Worm (Caenorhabditis elegans) whole organism, young adult: ENCODE measurements around the gene nhr-260.

Experiments used
- C06A6.2 ChIP-seq: fragments of 200-800 bp; sonication (Bioruptor generic); conservative IDR thresholded peaks from 2 replicates; pipeline ENCODE4 v1.3.6; 2022; ENCODE audit warnings: missing genetic modification characterization, missing compliant biosample characterization
- F55B11.4 ChIP-seq: sonication (generic microtip); optimal IDR thresholded peaks from 2 replicates; lab custom pipeline; 2016; ENCODE audit warnings: missing compliant biosample characterization, missing genetic modification characterization, borderline replicate concordance; ENCODE audit not compliant: insufficient read depth
- K11D2.4 ChIP-seq: fragments of 200-800 bp; sonication (Bioruptor generic); IDR thresholded peaks from 2 replicates; pipeline ENCODE4 v1.3.6; 2022; ENCODE audit warnings: missing genetic modification reagents, missing genetic modification characterization, missing compliant biosample characterization
- Y53F4B.3 ChIP-seq: fragments of 200-800 bp; sonication (Bioruptor generic); IDR thresholded peaks from 2 replicates; pipeline ENCODE4 v1.3.6; 2022; ENCODE audit warnings: missing genetic modification reagents, missing genetic modification characterization, missing compliant biosample characterization
- Y53G8AR.9 ChIP-seq: fragments of 200-800 bp; sonication (Bioruptor generic); conservative IDR thresholded peaks from 2 replicates; pipeline ENCODE4 v1.3.6; 2022; ENCODE audit warnings: missing genetic modification reagents, missing genetic modification characterization, missing compliant biosample characterization
- ZK185.1 ChIP-seq: sonication (generic microtip); optimal IDR thresholded peaks from 2 replicates; lab custom pipeline; 2016; ENCODE audit warnings: mild to moderate bottlenecking, missing genetic modification characterization, missing compliant biosample characterization; ENCODE audit not compliant: poor library complexity, severe bottlenecking
- aptf-2 ChIP-seq: fragments of 200-800 bp; sonication (Bioruptor generic); conservative IDR thresholded peaks from 2 replicates; pipeline ENCODE4 v1.3.6; 2022; ENCODE audit warnings: missing genetic modification reagents, missing genetic modification characterization, missing compliant biosample characterization
- atf-7 ChIP-seq: sonication (generic microtip); optimal IDR thresholded peaks from 2 replicates; lab custom pipeline; 2017; ENCODE audit warnings: mild to moderate bottlenecking, missing genetic modification characterization, missing compliant biosample characterization
- attf-5 ChIP-seq: fragments of 200-800 bp; sonication (Bioruptor generic); optimal IDR thresholded peaks from 2 replicates; lab custom pipeline; 2018; ENCODE audit warnings: mild to moderate bottlenecking, missing genetic modification characterization, missing compliant biosample characterization
- cebp-1 ChIP-seq, 2 experiments: fragments of 200-800 bp in 1 of 2; sonication (Bioruptor generic) in 1 of 2; sonication (generic microtip) in 1 of 2; IDR thresholded peaks in 1 of 2; optimal IDR thresholded peaks in 1 of 2; 2 replicates each; pipeline versions ENCODE4 v1.3.6 to Lab custom; 2017 to 2022; ENCODE audit warnings: missing compliant biosample characterization in 2 of 2, missing genetic modification characterization in 2 of 2, mild to moderate bottlenecking in 1 of 2, missing genetic modification reagents in 1 of 2, moderate library complexity in 1 of 2
- cebp-2 ChIP-seq: fragments of 200-800 bp; sonication (Bioruptor generic); IDR thresholded peaks from 2 replicates; pipeline ENCODE4 v1.3.6; 2022; ENCODE audit warnings: missing genetic modification characterization, missing compliant biosample characterization
- ceh-27 ChIP-seq: fragments of 200-800 bp; sonication (Bioruptor generic); optimal IDR thresholded peaks from 2 replicates; lab custom pipeline; 2018; ENCODE audit warnings: mild to moderate bottlenecking, missing genetic modification characterization, moderate library complexity, missing compliant biosample characterization
- ceh-40 ChIP-seq: fragments of 200-800 bp; sonication (Bioruptor generic); IDR thresholded peaks from 2 replicates; pipeline ENCODE4 v1.3.6; 2022; ENCODE audit warnings: missing genetic modification characterization, missing compliant biosample characterization
- ceh-79 ChIP-seq: sonication (generic microtip); optimal IDR thresholded peaks from 2 replicates; lab custom pipeline; 2017; ENCODE audit warnings: mild to moderate bottlenecking, missing genetic modification characterization, missing compliant biosample characterization
- chd-7 ChIP-seq: sonication (generic microtip); optimal IDR thresholded peaks from 2 replicates; lab custom pipeline; 2016; ENCODE audit warnings: mild to moderate bottlenecking, missing genetic modification characterization, moderate library complexity, missing compliant biosample characterization
- dpff-1 ChIP-seq: sonication (generic microtip); optimal IDR thresholded peaks from 2 replicates; lab custom pipeline; 2017; ENCODE audit warnings: mild to moderate bottlenecking, missing genetic modification characterization, missing compliant biosample characterization
- efl-1 ChIP-seq: fragments of 150-350 bp; optimal IDR thresholded peaks from 2 replicates; lab custom pipeline; 2014; ENCODE audit warnings: missing biosample characterization, missing genetic modification reagents, missing genetic modification characterization
- egl-18 ChIP-seq: fragments of 200-800 bp; sonication (Bioruptor generic); IDR thresholded peaks from 2 replicates; pipeline ENCODE4 v1.3.6; 2022; ENCODE audit warnings: missing genetic modification reagents, missing genetic modification characterization, missing compliant biosample characterization
- egl-44 ChIP-seq: fragments of 200-800 bp; sonication (Bioruptor generic); IDR thresholded peaks from 2 replicates; pipeline ENCODE4 v1.3.6; 2022; ENCODE audit warnings: missing genetic modification reagents, missing genetic modification characterization, missing compliant biosample characterization
- egrh-3 ChIP-seq: fragments of 200-800 bp; sonication (Bioruptor generic); IDR thresholded peaks from 2 replicates; pipeline ENCODE4 v1.3.6; 2022; ENCODE audit warnings: missing genetic modification reagents, missing genetic modification characterization, missing compliant biosample characterization
- hlh-12 ChIP-seq: sonication (generic microtip); optimal IDR thresholded peaks from 2 replicates; lab custom pipeline; 2016; ENCODE audit warnings: missing genetic modification characterization, missing compliant biosample characterization
- hlh-26 ChIP-seq: fragments of 200-800 bp; sonication (Bioruptor generic); conservative IDR thresholded peaks from 2 replicates; pipeline ENCODE4 v1.3.6; 2022; ENCODE audit warnings: missing genetic modification reagents, missing genetic modification characterization, missing compliant biosample characterization
- hmg-1.2 ChIP-seq: fragments of 200-800 bp; sonication (Bioruptor generic); IDR thresholded peaks from 2 replicates; pipeline ENCODE4 v1.3.6; 2022; ENCODE audit warnings: missing genetic modification reagents, missing genetic modification characterization, missing compliant biosample characterization
- hsf-1 ChIP-seq: fragments of 200-800 bp; sonication (Bioruptor generic); IDR thresholded peaks from 2 replicates; pipeline ENCODE4 v1.3.6; 2022; ENCODE audit warnings: missing genetic modification reagents, missing genetic modification characterization, missing compliant biosample characterization
- let-526 ChIP-seq: fragments of 200-800 bp; sonication (Bioruptor generic); IDR thresholded peaks from 2 replicates; pipeline ENCODE4 v1.3.6; 2022; ENCODE audit warnings: missing genetic modification reagents, missing genetic modification characterization, missing compliant biosample characterization
- lin-35 ChIP-seq, 3 experiments: fragments of 150-350 bp in 2 of 3; sonication (generic microtip) in 1 of 3; optimal IDR thresholded peaks; 2 replicates each; lab custom pipeline; 2014 to 2018; ENCODE audit warnings: missing biosample characterization in 3 of 3, missing genetic modification characterization in 3 of 3, missing genetic modification reagents in 3 of 3
- lin-40 ChIP-seq: sonication (generic microtip); optimal IDR thresholded peaks from 2 replicates; lab custom pipeline; 2016; ENCODE audit warnings: missing genetic modification characterization, mild to moderate bottlenecking, missing compliant biosample characterization, missing genotype, missing genetic modification reagents
- lir-1 ChIP-seq: fragments of 200-800 bp; sonication (Bioruptor generic); conservative IDR thresholded peaks from 2 replicates; pipeline ENCODE4 v1.3.6; 2022; ENCODE audit warnings: missing genetic modification reagents, missing genetic modification characterization, missing compliant biosample characterization
- madf-10 ChIP-seq: sonication (generic microtip); optimal IDR thresholded peaks from 2 replicates; lab custom pipeline; 2016; ENCODE audit warnings: mild to moderate bottlenecking, missing genetic modification characterization, missing compliant biosample characterization
- madf-3 ChIP-seq: fragments of 200-800 bp; sonication (Bioruptor generic); IDR thresholded peaks from 2 replicates; pipeline ENCODE4 v1.3.6; 2022; ENCODE audit warnings: missing genetic modification reagents, missing genetic modification characterization, missing compliant biosample characterization
- madf-6 ChIP-seq: fragments of 200-800 bp; sonication (Bioruptor generic); IDR thresholded peaks from 2 replicates; pipeline ENCODE4 v1.3.6; 2022; ENCODE audit warnings: missing genetic modification reagents, missing genetic modification characterization, missing compliant biosample characterization
- madf-8 ChIP-seq: fragments of 200-800 bp; sonication (Bioruptor generic); conservative IDR thresholded peaks from 2 replicates; pipeline ENCODE4 v1.3.6; 2022; ENCODE audit warnings: missing genetic modification reagents, missing genetic modification characterization, missing compliant biosample characterization
- mcd-1 ChIP-seq: fragments of 200-800 bp; sonication (Bioruptor generic); IDR thresholded peaks from 2 replicates; pipeline ENCODE4 v1.3.6; 2022; ENCODE audit warnings: missing genetic modification reagents, missing genetic modification characterization, missing compliant biosample characterization
- mel-28 ChIP-seq: sonication (generic microtip); optimal IDR thresholded peaks from 2 replicates; lab custom pipeline; 2016; ENCODE audit warnings: borderline replicate concordance, mild to moderate bottlenecking, missing genetic modification characterization, missing compliant biosample characterization
- mxl-1 ChIP-seq: sonication (generic microtip); optimal IDR thresholded peaks from 2 replicates; lab custom pipeline; 2016; ENCODE audit warnings: missing genetic modification characterization, missing compliant biosample characterization
- nfyb-1 ChIP-seq: fragments of 200-800 bp; sonication (Bioruptor generic); IDR thresholded peaks from 2 replicates; pipeline ENCODE4 v1.3.6; 2022; ENCODE audit warnings: missing genetic modification reagents, missing genetic modification characterization, missing compliant biosample characterization
- nhr-120 ChIP-seq: fragments of 200-800 bp; sonication (Bioruptor generic); IDR thresholded peaks from 2 replicates; pipeline ENCODE4 v1.3.6; 2022; ENCODE audit warnings: missing genetic modification characterization, missing compliant biosample characterization
- nhr-27 ChIP-seq: fragments of 200-800 bp; sonication (Bioruptor generic); optimal IDR thresholded peaks from 2 replicates; lab custom pipeline; 2018; ENCODE audit warnings: mild to moderate bottlenecking, missing genetic modification characterization, moderate library complexity, missing compliant biosample characterization
- nhr-80 ChIP-seq: sonication (generic microtip); optimal IDR thresholded peaks from 2 replicates; lab custom pipeline; 2016; ENCODE audit warnings: missing genetic modification characterization, missing compliant biosample characterization
- pha-4 ChIP-seq: fragments of 150-350 bp; sonication (generic microtip); optimal IDR thresholded peaks from 2 replicates; lab custom pipeline; 2014; ENCODE audit warnings: missing biosample characterization, missing genetic modification reagents, missing genetic modification characterization
- sea-2 ChIP-seq: fragments of 200-800 bp; sonication (Bioruptor generic); IDR thresholded peaks from 2 replicates; pipeline ENCODE4 v1.3.6; 2022; ENCODE audit warnings: missing genetic modification characterization, missing compliant biosample characterization
- snpc-4 ChIP-seq, 5 experiments: fragments of 150-350 bp in 1 of 5; sonication (generic microtip) in 4 of 5; optimal IDR thresholded peaks; 2 replicates each; lab custom pipeline; 2014 to 2018; ENCODE audit warnings: missing genetic modification characterization in 5 of 5, missing biosample characterization in 3 of 5, antibody characterized with exemption in 2 of 5, mild to moderate bottlenecking in 2 of 5, missing compliant biosample characterization in 2 of 5, missing genotype in 2 of 5, moderate library complexity in 2 of 5, missing genetic modification reagents in 1 of 5
- tlf-1 ChIP-seq: fragments of 200-800 bp; sonication (Bioruptor generic); optimal IDR thresholded peaks from 2 replicates; lab custom pipeline; 2018; ENCODE audit warnings: mild to moderate bottlenecking, missing genetic modification characterization, missing compliant biosample characterization
- unc-130 ChIP-seq: sonication (generic microtip); optimal IDR thresholded peaks from 2 replicates; lab custom pipeline; 2016; ENCODE audit warnings: missing genetic modification reagents, missing genetic modification characterization, missing compliant biosample characterization
- ztf-22 ChIP-seq: fragments of 200-800 bp; sonication (Bioruptor generic); optimal IDR thresholded peaks from 2 replicates; lab custom pipeline; 2018; ENCODE audit warnings: mild to moderate bottlenecking, missing genetic modification characterization, moderate library complexity, missing compliant biosample characterization
- ztf-26 ChIP-seq: sonication (generic microtip); optimal IDR thresholded peaks from 2 replicates; lab custom pipeline; 2017; ENCODE audit warnings: missing genetic modification characterization, missing compliant biosample characterization

The nhr-260 gene

DNA sequence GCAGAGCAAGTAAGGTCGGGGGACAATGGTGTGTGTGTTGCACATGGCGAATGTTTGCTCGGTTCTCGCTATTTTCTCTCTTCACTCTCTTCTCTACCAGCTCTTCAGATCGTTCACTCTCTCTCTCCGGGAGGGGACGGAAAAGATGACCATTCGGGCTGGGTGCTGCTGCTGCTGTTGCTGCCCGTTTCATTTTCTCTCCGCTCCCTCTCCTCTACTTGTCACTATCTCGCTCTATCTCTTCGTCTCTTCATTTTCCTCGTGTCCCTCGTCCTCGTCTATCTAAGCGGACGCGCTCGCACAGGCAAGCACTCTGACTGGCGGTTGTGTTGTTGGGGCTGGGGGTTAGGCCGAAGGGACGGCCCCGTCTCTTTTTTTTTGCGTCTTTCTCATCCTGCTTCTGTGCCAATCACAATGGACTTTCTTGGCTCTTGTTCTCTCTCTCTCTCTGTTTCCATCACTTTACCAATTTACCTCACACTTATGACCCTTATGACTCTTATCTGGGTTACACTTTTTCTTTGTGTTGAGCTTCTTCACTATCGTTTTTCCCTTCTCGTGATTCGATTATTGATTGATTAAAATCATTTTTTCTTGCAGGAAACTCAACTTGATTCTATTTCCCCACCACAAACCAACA is 36.8 kb downstream of the nhr-260 start, which contains the start of the genes F53E2.2 and unc-60:
F53E2.2 (plus strand) TSS at position 601 of the 640 bp plus-strand sequence.
unc-60 (plus strand) TSS at position 601 of the 640 bp plus-strand sequence.
- TF ChIP-seq chd-7 (tag; lab: Kevin White, UChicago) = peak; percentile 17
- TF ChIP-seq hlh-12 (tag; lab: Kevin White, UChicago) = no peak
- TF ChIP-seq cebp-2 = 0 out of 2 replicates have a peak, but pooled peaks have one; percentile 54
- TF ChIP-seq Y53F4B.3 (GFP tag; lab: Robert Waterston, UW) = no peak
- no peak for TF ChIP-seq lir-1 (GFP tag; lab: Robert Waterston, UW)
- TF ChIP-seq efl-1 (GFP tag; lab: Kevin White, UChicago) = no peak
- 0 out of 2 replicates have a peak, but pooled peaks have one; percentile 42 for TF ChIP-seq let-526 (GFP tag; lab: Robert Waterston, UW)
- TF ChIP-seq pha-4 (tag; lab: Kevin White, UChicago) = no peak
- no peak for TF ChIP-seq unc-130 (GFP tag; lab: Kevin White, UChicago)
- 0 out of 2 replicates have a peak, but pooled peaks have one; percentile 40 for TF ChIP-seq hsf-1 (GFP tag; lab: Robert Waterston, UW)
- peak; percentile 50 for TF ChIP-seq lin-40
- no peak for TF ChIP-seq F55B11.4 (tag; lab: Kevin White, UChicago)
- no peak for TF ChIP-seq mel-28 (tag; lab: Kevin White, UChicago)
- TF ChIP-seq ceh-27 (GFP tag; lab: Kevin White, UChicago) = peak; percentile 68
- TF ChIP-seq ceh-79 (tag; lab: Kevin White, UChicago) = no peak
- no peak for TF ChIP-seq nhr-27 (tag; lab: Kevin White, UChicago)
- TF ChIP-seq cebp-1 (GFP tag; IDR thresholded peaks at IDR 0.05; lab: Robert Waterston, UW) = peak; percentile 21; the same call in 1 of the 2 replicates
- peak; percentile 79 for TF ChIP-seq cebp-1 (tag; optimal IDR thresholded peaks at IDR 0.05; lab: Kevin White, UChicago)
- TF ChIP-seq madf-10 (tag; lab: Kevin White, UChicago) = peak; percentile 29
- TF ChIP-seq aptf-2 (GFP tag; lab: Robert Waterston, UW) = no peak
- no peak for TF ChIP-seq ztf-26
- TF ChIP-seq sea-2 (GFP tag; lab: Robert Waterston, UW) = no peak
- TF ChIP-seq Y53G8AR.9 (GFP tag; lab: Robert Waterston, UW) = 0 out of 2 replicates have a peak, but pooled peaks have one; percentile 41
- no peak for TF ChIP-seq madf-6
- TF ChIP-seq mxl-1 = no peak
- TF ChIP-seq C06A6.2 (GFP tag; lab: Robert Waterston, UW) = peak; percentile 47; the same call in 1 of the 2 replicates
- peak; percentile 67 for TF ChIP-seq ZK185.1 (tag; lab: Kevin White, UChicago)
- no peak; the same call in 1 of the 2 replicates for TF ChIP-seq egl-44 (GFP tag; lab: Robert Waterston, UW)
- peak; percentile 72 for TF ChIP-seq mcd-1 (GFP tag; lab: Robert Waterston, UW)
- 0 out of 2 replicates have a peak, but pooled peaks have one; percentile 36 for TF ChIP-seq ceh-40 (GFP tag; lab: Robert Waterston, UW)
- TF ChIP-seq lin-35 (GFP tag; optimal IDR thresholded peaks at IDR 0.05; lab: Kevin White, UChicago) = peak in 1 of 3 experiments; percentile 71
- peak; percentile 51; the same call in 1 of the 2 replicates for TF ChIP-seq nfyb-1 (GFP tag; lab: Robert Waterston, UW)
- TF ChIP-seq K11D2.4 (GFP tag; lab: Robert Waterston, UW) = 0 out of 2 replicates have a peak, but pooled peaks have one; percentile 42
- TF ChIP-seq nhr-80 = peak; percentile 86
- TF ChIP-seq hmg-1.2 = peak; percentile 67; the same call in 1 of the 2 replicates
- TF ChIP-seq snpc-4 (GFP tag; optimal IDR thresholded peaks at IDR 0.05; lab: Kevin White, UChicago) = no peak
- TF ChIP-seq snpc-4 (tag; optimal IDR thresholded peaks at IDR 0.05; lab: Kevin White, UChicago) = peak in 2 of 4 experiments; percentile 39 to 48
- TF ChIP-seq madf-8 (GFP tag; lab: Robert Waterston, UW) = no peak
- no peak for TF ChIP-seq dpff-1 (tag; lab: Kevin White, UChicago)
- no peak for TF ChIP-seq tlf-1 (GFP tag; lab: Kevin White, UChicago)
- peak; percentile 34 for TF ChIP-seq atf-7 (tag; lab: Kevin White, UChicago)
- TF ChIP-seq ztf-22 (GFP tag; lab: Kevin White, UChicago) = peak; percentile 57
- peak; percentile 77 for TF ChIP-seq attf-5 (GFP tag; lab: Kevin White, UChicago)
- TF ChIP-seq hlh-26 (GFP tag; lab: Robert Waterston, UW) = no peak
- TF ChIP-seq madf-3 (GFP tag; lab: Robert Waterston, UW) = peak; percentile 36; the same call in 1 of the 2 replicates
- no peak for TF ChIP-seq egl-18 (GFP tag; lab: Robert Waterston, UW)
- peak; percentile 68 for TF ChIP-seq egrh-3 (GFP tag; lab: Robert Waterston, UW)
- TF ChIP-seq nhr-120 (GFP tag; lab: Robert Waterston, UW) = no peak
